Fruit fly (Drosophila melanogaster): ENCODE results near the gene CG33281.

DNA sequence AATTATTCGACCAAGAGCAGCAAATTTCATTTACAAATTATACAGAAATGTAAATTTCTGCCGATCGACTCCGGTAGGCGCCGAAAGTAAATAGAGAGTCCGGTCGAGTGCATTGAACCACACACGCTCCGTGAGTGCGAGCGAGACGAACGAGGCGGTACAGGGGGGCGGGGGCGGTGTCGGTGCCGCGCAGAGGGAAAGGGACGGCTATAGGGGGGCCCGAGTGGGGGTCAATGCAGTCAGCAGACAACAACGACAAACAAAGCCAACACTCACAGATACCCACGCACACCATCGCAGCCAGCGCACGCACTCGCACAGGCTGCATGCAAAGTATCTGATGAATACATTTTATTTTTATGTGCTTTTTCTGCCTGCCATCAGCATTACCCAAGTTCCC is 15.4 kb downstream of the CG33281 start:
- TF ChIP-seq fd85E (GFP tag; optimal IDR thresholded peaks at IDR 0.05) (no peak), Hr4 (GFP tag; optimal IDR thresholded peaks at IDR 0.05) (no peak), CG11294 (GFP tag; IDR thresholded peaks at IDR 0.05) (no peak), OdsH (GFP tag; optimal IDR thresholded peaks at IDR 0.05) (no peak)
